Worm (Caenorhabditis elegans) whole organism, L4 larva: ENCODE results near the gene R03H10.7.

Source experiments
- aly-2 ChIP-seq: sonication (generic microtip); optimal IDR thresholded peaks from 2 replicates; lab custom pipeline; 2018; ENCODE audit warnings: missing biosample characterization, missing genetic modification characterization
- ces-1 ChIP-seq: fragments of 150-350 bp; sonication (generic microtip); optimal IDR thresholded peaks from 4 replicates; lab custom pipeline; 2014; ENCODE audit warnings: missing biosample characterization, missing genetic modification reagents, missing genetic modification characterization
- lir-3 ChIP-seq: sonication (generic microtip); optimal IDR thresholded peaks from 2 replicates; lab custom pipeline; 2016; ENCODE audit warnings: mild to moderate bottlenecking, missing genetic modification characterization, missing compliant biosample characterization
- lsy-2 ChIP-seq, 2 experiments: fragments of 150-350 bp in 1 of 2; sonication (generic microtip) in 1 of 2; optimal IDR thresholded peaks; 2 replicates each; lab custom pipeline; 2014 to 2017; ENCODE audit warnings: missing biosample characterization in 2 of 2, missing genetic modification characterization in 2 of 2
- mes-2 ChIP-seq: sonication (generic microtip); optimal IDR thresholded peaks from 2 replicates; lab custom pipeline; 2016; ENCODE audit warnings: missing genotype, mild to moderate bottlenecking, missing genetic modification characterization, missing compliant biosample characterization; ENCODE audit not compliant: poor library complexity, severe bottlenecking
- nhr-11 ChIP-seq: fragments of 150-350 bp; optimal IDR thresholded peaks from 2 replicates; lab custom pipeline; 2014; ENCODE audit warnings: missing biosample characterization, missing genetic modification characterization
- nhr-6 ChIP-seq: fragments of 150-350 bp; optimal IDR thresholded peaks from 2 replicates; lab custom pipeline; 2014; ENCODE audit warnings: missing biosample characterization, missing genetic modification characterization
- pha-4 ChIP-seq, 2 experiments: fragments of 150-350 bp in 1 of 2; fragments of 200-800 bp in 1 of 2; sonication (Bioruptor generic) in 1 of 2; IDR thresholded peaks in 1 of 2; optimal IDR thresholded peaks in 1 of 2; 2 replicates each; pipeline versions ENCODE4 v1.3.6 to Lab custom; 2014 to 2022; ENCODE audit warnings: missing genetic modification characterization in 2 of 2, missing genetic modification reagents in 2 of 2, missing biosample characterization in 1 of 2, missing compliant biosample characterization in 1 of 2
- skn-1 ChIP-seq: fragments of 150-350 bp; optimal IDR thresholded peaks from 2 replicates; lab custom pipeline; 2014; ENCODE audit warnings: missing biosample characterization, missing genetic modification characterization
- unc-62 ChIP-seq, 3 experiments: fragments of 150-350 bp in 1 of 3; sonication (generic microtip); optimal IDR thresholded peaks in 2 of 3; peaks in 1 of 3; 1 replicate in 1 of 3; 2 replicates in 2 of 3; lab custom pipeline; 2014 to 2017; ENCODE audit warnings: missing biosample characterization in 3 of 3, missing genetic modification characterization in 3 of 3, missing genetic modification reagents in 3 of 3, missing genotype in 1 of 3

DNA sequence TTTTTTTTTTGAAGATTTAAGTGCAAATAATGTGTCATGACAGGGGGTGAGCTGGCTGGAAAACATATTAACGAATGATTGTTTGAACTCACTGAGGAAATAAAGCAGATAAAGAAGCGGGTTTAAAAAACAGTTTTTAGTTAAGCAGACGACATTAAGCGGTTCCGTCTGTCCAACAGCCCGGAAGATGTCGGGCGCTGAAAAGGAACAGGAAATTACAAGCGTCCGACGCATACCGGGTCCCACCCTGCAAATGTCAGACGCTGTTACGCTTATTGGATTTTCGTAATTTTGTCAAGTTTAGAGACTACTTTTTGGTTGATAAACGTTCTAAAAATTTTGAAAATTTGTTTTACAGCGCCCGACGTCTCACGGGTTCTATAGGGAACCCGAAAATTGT lies 19.2 kb downstream of the R03H10.7 start:
- no peak for TF ChIP-seq nhr-11 (tag; lab: Kevin White, UChicago)
- TF ChIP-seq ces-1 (GFP tag; lab: Kevin White, UChicago), result no peak
- TF ChIP-seq pha-4 (GFP tag; IDR thresholded peaks at IDR 0.05; lab: Robert Waterston, UW), result no peak
- no peak for TF ChIP-seq pha-4 (tag; optimal IDR thresholded peaks at IDR 0.05; lab: Kevin White, UChicago)
- TF ChIP-seq lir-3 (tag; lab: Kevin White, UChicago), result no peak
- TF ChIP-seq lsy-2 (tag; optimal IDR thresholded peaks at IDR 0.05; lab: Kevin White, UChicago), result no peak
- TF ChIP-seq mes-2 (tag; lab: Kevin White, UChicago), result no peak
- no peak for TF ChIP-seq unc-62 (GFP tag; optimal IDR thresholded peaks at IDR 0.05 in 1 of 2; lab: Kevin White, UChicago)
- no peak for TF ChIP-seq unc-62 (tag; optimal IDR thresholded peaks at IDR 0.05; lab: Kevin White, UChicago)
- no peak for TF ChIP-seq nhr-6
- no peak for TF ChIP-seq aly-2 (tag; lab: Kevin White, UChicago)
- no peak for TF ChIP-seq skn-1
